Worm (Caenorhabditis elegans): ENCODE data around the gene pals-40.

ce11 chrIII:1421436-1421835 is 43.6 kb upstream of the pals-40 start:
- TF ChIP-seq nhr-23 (tag; optimal IDR thresholded peaks at IDR 0.05) (no peak), ceh-82 (tag; optimal IDR thresholded peaks at IDR 0.05) (no peak), egl-5 (tag; optimal IDR thresholded peaks at IDR 0.05) (no peak), pha-4 (tag; optimal IDR thresholded peaks at IDR 0.05) (no peak), nhr-76 (tag; optimal IDR thresholded peaks at IDR 0.05) (no peak), nhr-25 (tag; optimal IDR thresholded peaks at IDR 0.05) (no peak), R02D3.7 (tag; optimal IDR thresholded peaks at IDR 0.05) (no peak)
